Worm (Caenorhabditis elegans) whole organism, L1 larva: ENCODE results near the gene F58B4.2.

Experiments
- grh-1 ChIP-seq: fragments of 200-800 bp; sonication (Bioruptor generic); IDR thresholded peaks from 2 replicates; pipeline ENCODE4 v1.3.6; 2022; ENCODE audit warnings: missing genetic modification reagents, missing genetic modification characterization, missing compliant biosample characterization
- mdl-1 ChIP-seq, 2 experiments: fragments of 150-350 bp; optimal IDR thresholded peaks; 2 replicates each; lab custom pipeline; 2014 to 2017; ENCODE audit warnings: missing biosample characterization in 2 of 2, missing genetic modification characterization in 2 of 2, inconsistent platforms in 1 of 2
- pqm-1 ChIP-seq: sonication (generic microtip); optimal IDR thresholded peaks from 3 replicates; lab custom pipeline; 2017; ENCODE audit warnings: missing biosample characterization, missing genetic modification characterization
- sptf-1 ChIP-seq: fragments of 150-350 bp; optimal IDR thresholded peaks from 2 replicates; lab custom pipeline; 2014; ENCODE audit warnings: missing biosample characterization, missing genetic modification characterization
- unc-62 ChIP-seq: fragments of 150-350 bp; optimal IDR thresholded peaks from 2 replicates; lab custom pipeline; 2014; ENCODE audit warnings: missing biosample characterization, missing genetic modification reagents, missing genetic modification characterization

DNA sequence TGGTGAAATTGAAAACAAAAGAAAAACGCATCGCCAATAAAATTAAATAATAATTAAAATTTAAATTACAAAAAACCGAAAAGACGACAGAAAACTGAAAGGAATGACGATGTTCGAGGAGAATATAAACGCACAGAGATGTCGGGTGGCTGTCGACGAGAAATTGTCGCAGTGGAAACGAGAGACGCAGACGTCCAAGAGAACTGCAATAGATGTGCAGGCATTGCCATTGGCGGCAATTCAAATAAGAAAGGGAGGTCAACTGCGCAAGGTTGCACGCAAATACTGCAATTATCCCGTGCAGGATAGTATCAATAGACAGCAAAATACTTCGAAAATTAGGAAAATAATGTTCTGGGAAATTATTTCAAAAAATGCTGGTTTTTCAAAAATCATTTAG lies 21.1 kb downstream of the F58B4.2 start:
- no peak for TF ChIP-seq pqm-1 (tag; lab: Kevin White, UChicago)
- peak; percentile 54 for TF ChIP-seq unc-62
- TF ChIP-seq grh-1, result peak; percentile 99
- TF ChIP-seq sptf-1 (tag; lab: Kevin White, UChicago), result no peak
- TF ChIP-seq mdl-1 (tag; optimal IDR thresholded peaks at IDR 0.05; lab: Kevin White, UChicago), result peak; percentile 43 to 97
